Fruit fly (Drosophila melanogaster) whole organism, embryonic: ENCODE results near the gene CG8149.
A peak's percentile ranks its signal among the peaks of the same experiment; 100 is the strongest.

Experiments used
- ATbp ChIP-seq: fragments of 200-800 bp; sonication (Bioruptor generic); optimal IDR thresholded peaks from 2 replicates; lab custom pipeline; 2017; ENCODE audit warnings: missing biosample characterization, mild to moderate bottlenecking, missing genetic modification characterization, missing genetic modification reagents
- B-H1 ChIP-seq: fragments of 200-800 bp; sonication (Bioruptor generic); IDR thresholded peaks from 3 replicates; pipeline ENCODE4 v1.3.6; 2022; ENCODE audit warnings: missing biosample characterization, missing genetic modification characterization
- BtbVII ChIP-seq: fragments of 200-800 bp; sonication (Bioruptor generic); optimal IDR thresholded peaks from 3 replicates; lab custom pipeline; 2017; ENCODE audit warnings: missing biosample characterization, mild to moderate bottlenecking, missing genetic modification characterization
- C15 ChIP-seq: fragments of 200-800 bp; sonication (Bioruptor generic); IDR thresholded peaks from 3 replicates; pipeline ENCODE4 v1.3.6; 2022; ENCODE audit warnings: missing biosample characterization, missing genetic modification characterization
- CG10321 ChIP-seq: fragments of 200-800 bp; sonication (Bioruptor generic); IDR thresholded peaks from 2 replicates; pipeline ENCODE4 v1.3.6; 2022; ENCODE audit warnings: missing biosample characterization, missing genetic modification characterization
- CG10654 ChIP-seq: fragments of 200-800 bp; sonication (Bioruptor generic); optimal IDR thresholded peaks from 2 replicates; lab custom pipeline; 2016; ENCODE audit warnings: missing biosample characterization, missing genetic modification characterization
- CG11723 ChIP-seq: fragments of 200-800 bp; sonication (Bioruptor generic); optimal IDR thresholded peaks from 2 replicates; lab custom pipeline; 2017; ENCODE audit warnings: missing biosample characterization, mild to moderate bottlenecking, missing genetic modification characterization
- CG16779 ChIP-seq: fragments of 200-800 bp; sonication (Bioruptor generic); IDR thresholded peaks from 2 replicates; pipeline ENCODE4 v1.3.6; 2022; ENCODE audit warnings: missing biosample characterization, missing genetic modification characterization
- CG1792 ChIP-seq: fragments of 200-800 bp; sonication (Bioruptor generic); optimal IDR thresholded peaks from 2 replicates; lab custom pipeline; 2016; ENCODE audit warnings: missing biosample characterization, missing genetic modification characterization
- CG18599 ChIP-seq: fragments of 200-800 bp; sonication (Bioruptor generic); optimal IDR thresholded peaks from 3 replicates; lab custom pipeline; 2017; ENCODE audit warnings: missing biosample characterization, missing genetic modification characterization, mild to moderate bottlenecking, moderate library complexity, missing genetic modification reagents
- CG18619 ChIP-seq: fragments of 200-800 bp; sonication (Bioruptor generic); optimal IDR thresholded peaks from 3 replicates; lab custom pipeline; 2017; ENCODE audit warnings: missing biosample characterization, mild to moderate bottlenecking, missing genetic modification characterization
- CG3065 ChIP-seq: fragments of 200-800 bp; sonication (Bioruptor generic); optimal IDR thresholded peaks from 2 replicates; lab custom pipeline; 2016; ENCODE audit warnings: missing biosample characterization, missing genetic modification characterization
- CG32767 ChIP-seq: fragments of 200-800 bp; sonication (Bioruptor generic); IDR thresholded peaks from 2 replicates; pipeline ENCODE4 v1.3.6; 2022; ENCODE audit warnings: missing biosample characterization, missing genetic modification characterization
- CG33213 ChIP-seq: fragments of 200-800 bp; sonication (Bioruptor generic); optimal IDR thresholded peaks from 3 replicates; lab custom pipeline; 2016; ENCODE audit warnings: missing biosample characterization, missing genetic modification characterization
- CG42726 ChIP-seq: fragments of 200-800 bp; sonication (Bioruptor generic); IDR thresholded peaks from 2 replicates; pipeline ENCODE4 v1.3.6; 2022; ENCODE audit warnings: missing biosample characterization, missing genetic modification characterization; ENCODE audit not compliant: partially characterized antibody
- CG4730 ChIP-seq: fragments of 200-800 bp; sonication (Bioruptor generic); IDR thresholded peaks from 2 replicates; pipeline ENCODE4 v1.3.6; 2022; ENCODE audit warnings: missing biosample characterization, missing genetic modification characterization
- CG6689 ChIP-seq: fragments of 200-800 bp; sonication (Bioruptor generic); IDR thresholded peaks from 2 replicates; pipeline ENCODE4 v1.3.6; 2022; ENCODE audit warnings: missing biosample characterization, missing genetic modification characterization
- CG7271 ChIP-seq: fragments of 200-800 bp; sonication (Bioruptor generic); optimal IDR thresholded peaks from 2 replicates; lab custom pipeline; 2018; ENCODE audit warnings: missing biosample characterization, mild to moderate bottlenecking, missing genetic modification characterization, moderate library complexity
- CG7556 ChIP-seq: fragments of 200-800 bp; sonication (Bioruptor generic); optimal IDR thresholded peaks from 2 replicates; lab custom pipeline; 2017; ENCODE audit warnings: missing biosample characterization, mild to moderate bottlenecking, missing genetic modification characterization
- CG7786 ChIP-seq: fragments of 200-800 bp; sonication (Bioruptor generic); optimal IDR thresholded peaks from 2 replicates; lab custom pipeline; 2016; ENCODE audit warnings: missing biosample characterization, missing genetic modification characterization
- CG8290 ChIP-seq, 3 experiments: fragments of 200-800 bp; sonication (Bioruptor generic); optimal IDR thresholded peaks; 2 replicates each; lab custom pipeline; 2016 to 2019; ENCODE audit warnings: missing biosample characterization in 3 of 3, missing genetic modification characterization in 3 of 3, mild to moderate bottlenecking in 2 of 3, moderate library complexity in 1 of 3
- CG9727 ChIP-seq: fragments of 200-800 bp; sonication (Bioruptor generic); optimal IDR thresholded peaks from 3 replicates; lab custom pipeline; 2017; ENCODE audit warnings: missing biosample characterization, mild to moderate bottlenecking, missing genetic modification characterization
- Camta ChIP-seq: fragments of 200-800 bp; sonication (Bioruptor generic); optimal IDR thresholded peaks from 2 replicates; lab custom pipeline; 2016; ENCODE audit warnings: missing biosample characterization, missing genetic modification characterization
- Dfd ChIP-seq, 2 experiments: fragments of >200 bp; optimal IDR thresholded peaks; 2 replicates each; lab custom pipeline; 2017; ENCODE audit warnings: missing biosample characterization in 2 of 2, missing genetic modification characterization in 2 of 2
- Dll ChIP-seq: fragments of 200-800 bp; sonication (Bioruptor generic); IDR thresholded peaks from 4 replicates; pipeline ENCODE4 v1.3.6; 2022; ENCODE audit warnings: missing biosample characterization, missing genetic modification characterization; ENCODE audit not compliant: partially characterized antibody
- Doc3 ChIP-seq: fragments of 200-800 bp; sonication (Bioruptor generic); IDR thresholded peaks from 3 replicates; pipeline ENCODE4 v1.3.6; 2022; ENCODE audit warnings: missing biosample characterization, missing genetic modification characterization; ENCODE audit not compliant: partially characterized antibody
- Dref ChIP-seq: fragments of 200-800 bp; sonication (Bioruptor generic); IDR thresholded peaks from 2 replicates; pipeline ENCODE4 v1.3.6; 2022; ENCODE audit warnings: missing biosample characterization, missing genetic modification characterization
- GATAe ChIP-seq: fragments of 200-800 bp; sonication (Bioruptor generic); conservative IDR thresholded peaks from 2 replicates; pipeline ENCODE4 v1.3.6; 2022; ENCODE audit warnings: missing biosample characterization, missing genetic modification characterization
- Gsc ChIP-seq: fragments of 200-800 bp; sonication (Bioruptor generic); IDR thresholded peaks from 2 replicates; pipeline ENCODE4 v1.3.6; 2022; ENCODE audit warnings: missing biosample characterization, missing genetic modification characterization
- H15 ChIP-seq: fragments of 200-800 bp; sonication (Bioruptor generic); IDR thresholded peaks from 3 replicates; pipeline ENCODE4 v1.3.6; 2022; ENCODE audit warnings: missing biosample characterization, missing genetic modification characterization
- Hr51 ChIP-seq, 2 experiments: fragments of 200-800 bp; sonication (Bioruptor generic); optimal IDR thresholded peaks; 2 replicates in 1 of 2; 3 replicates in 1 of 2; lab custom pipeline; 2016 to 2018; ENCODE audit warnings: missing biosample characterization in 2 of 2, missing genetic modification characterization in 2 of 2, mild to moderate bottlenecking in 1 of 2, moderate library complexity in 1 of 2
- Hr78 ChIP-seq, 2 experiments: fragments of 200-800 bp in 1 of 2; fragments of >200 bp in 1 of 2; sonication (Bioruptor generic) in 1 of 2; optimal IDR thresholded peaks; 2 replicates each; lab custom pipeline; 2017 to 2019; ENCODE audit warnings: missing biosample characterization in 2 of 2, missing genetic modification characterization in 2 of 2, mild to moderate bottlenecking in 1 of 2, moderate library complexity in 1 of 2
- Oli ChIP-seq: fragments of 200-800 bp; sonication (Bioruptor generic); optimal IDR thresholded peaks from 2 replicates; lab custom pipeline; 2018; ENCODE audit warnings: missing biosample characterization, mild to moderate bottlenecking, missing genetic modification characterization, moderate library complexity
- Poxn ChIP-seq: fragments of 200-800 bp; sonication (Bioruptor generic); IDR thresholded peaks from 2 replicates; pipeline ENCODE4 v1.3.6; 2022; ENCODE audit warnings: missing biosample characterization, missing genetic modification characterization
- Xbp1 ChIP-seq: fragments of 200-800 bp; sonication (Bioruptor generic); optimal IDR thresholded peaks from 3 replicates; lab custom pipeline; 2016; ENCODE audit warnings: missing biosample characterization, mild to moderate bottlenecking, missing genetic modification characterization
- bowl ChIP-seq: fragments of 200-800 bp; sonication (Bioruptor generic); IDR thresholded peaks from 2 replicates; pipeline ENCODE4 v1.3.6; 2022; ENCODE audit warnings: missing biosample characterization, missing genetic modification characterization
- btn ChIP-seq: fragments of 200-800 bp; sonication (Bioruptor generic); optimal IDR thresholded peaks from 2 replicates; lab custom pipeline; 2016; ENCODE audit warnings: missing biosample characterization, missing genetic modification characterization
- chm ChIP-seq: fragments of 200-800 bp; sonication (Bioruptor generic); IDR thresholded peaks from 2 replicates; pipeline ENCODE4 v1.3.6; 2022; ENCODE audit warnings: missing biosample characterization, missing genetic modification characterization
- dm ChIP-seq: fragments of 200-800 bp; sonication (Bioruptor generic); optimal IDR thresholded peaks from 3 replicates; lab custom pipeline; 2016; ENCODE audit warnings: missing biosample characterization, missing genetic modification characterization
- eve ChIP-seq, 2 experiments: fragments of >200 bp; optimal IDR thresholded peaks; 2 replicates each; lab custom pipeline; 2017; ENCODE audit warnings: missing biosample characterization in 2 of 2, missing genetic modification characterization in 2 of 2
- jing ChIP-seq: fragments of 200-800 bp; sonication (Bioruptor generic); optimal IDR thresholded peaks from 2 replicates; lab custom pipeline; 2018; ENCODE audit warnings: missing biosample characterization, mild to moderate bottlenecking, missing genetic modification characterization
- mam ChIP-seq: fragments of 200-800 bp; sonication (Bioruptor generic); optimal IDR thresholded peaks from 3 replicates; lab custom pipeline; 2016; ENCODE audit warnings: missing biosample characterization, missing genetic modification characterization
- nom ChIP-seq: fragments of 200-800 bp; sonication (Bioruptor generic); optimal IDR thresholded peaks from 2 replicates; lab custom pipeline; 2017; ENCODE audit warnings: missing biosample characterization, missing genetic modification characterization, mild to moderate bottlenecking, moderate library complexity, missing genetic modification reagents
- odd ChIP-seq: fragments of 200-800 bp; sonication (Bioruptor generic); optimal IDR thresholded peaks from 2 replicates; lab custom pipeline; 2017; ENCODE audit warnings: missing biosample characterization, mild to moderate bottlenecking, missing genetic modification characterization
- pnt ChIP-seq: fragments of 200-800 bp; sonication (Bioruptor generic); optimal IDR thresholded peaks from 3 replicates; lab custom pipeline; 2016; ENCODE audit warnings: missing biosample characterization, missing genetic modification characterization
- ro ChIP-seq: fragments of 200-800 bp; sonication (Bioruptor generic); IDR thresholded peaks from 2 replicates; pipeline ENCODE4 v1.3.6; 2022; ENCODE audit warnings: missing biosample characterization, missing genetic modification characterization
- toy ChIP-seq: fragments of 200-800 bp; sonication (Bioruptor generic); IDR thresholded peaks from 2 replicates; pipeline ENCODE4 v1.3.6; 2022; ENCODE audit warnings: missing biosample characterization, missing genetic modification characterization
- zfh2 ChIP-seq: fragments of 200-800 bp; sonication (Bioruptor generic); optimal IDR thresholded peaks from 2 replicates; lab custom pipeline; 2016; ENCODE audit warnings: missing biosample characterization, missing genetic modification characterization

CG8149 gene

DNA sequence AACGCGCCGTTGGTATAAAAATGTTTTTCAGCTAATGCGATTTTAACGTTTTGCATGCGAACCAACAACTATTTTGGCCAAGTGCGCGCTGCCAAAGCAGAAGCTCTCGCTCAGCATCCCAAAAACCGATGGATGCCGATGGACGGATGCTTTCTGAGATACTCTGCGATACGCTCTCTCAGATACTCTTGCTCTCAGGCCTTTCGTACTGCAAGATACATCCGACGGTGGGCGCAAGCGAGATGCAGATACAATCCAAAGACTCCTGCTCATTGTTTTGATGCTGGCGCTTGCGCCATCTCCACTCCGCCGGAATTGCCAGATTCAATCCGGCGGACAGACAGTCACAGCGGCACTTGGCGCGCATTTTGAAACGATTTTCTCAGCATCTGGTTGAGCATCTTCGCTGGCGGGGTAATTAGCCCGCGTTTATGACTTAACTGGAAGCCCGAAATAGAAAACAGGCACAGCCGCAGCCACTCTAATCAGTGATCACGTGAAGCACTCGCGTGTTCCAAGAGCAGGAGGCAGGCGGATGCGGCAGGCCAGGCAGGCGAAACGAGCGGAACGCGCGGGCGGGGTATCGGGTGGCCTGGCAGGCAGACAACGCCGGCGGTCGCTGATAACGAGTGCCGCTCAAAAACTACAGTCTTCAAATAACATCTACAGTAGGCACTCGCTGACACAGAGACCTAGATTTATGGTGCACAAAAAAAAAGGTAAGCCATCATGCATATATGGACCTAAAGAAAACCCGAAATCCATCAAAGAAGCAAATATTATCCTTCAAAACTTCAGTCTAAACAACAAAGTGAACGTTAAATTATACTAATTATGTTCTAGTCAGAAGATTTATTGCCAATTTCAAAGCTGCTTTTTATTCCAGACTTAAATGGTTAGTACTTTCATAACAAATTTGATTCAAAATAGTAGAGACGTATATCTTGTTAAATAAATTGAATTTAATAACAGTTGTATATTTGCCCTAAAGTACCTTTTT lies 10.5 kb upstream of the CG8149 start, which contains the start of gene CG16779 (continued):
- TF ChIP-seq CG7271 (tag; lab: Kevin White, UChicago) (no peak), jing (GFP tag; lab: Kevin White, UChicago) (peak; percentile 3), CG7786 (GFP tag; lab: Kevin White, UChicago) (no peak), CG16779 (GFP tag; lab: Robert Waterston, UW) (0 out of 2 replicates have a peak, but pooled peaks have one; percentile 24), Oli (tag; lab: Kevin White, UChicago) (peak; percentile 67), C15 (no peak), nom (no peak), CG4730 (GFP tag; lab: Robert Waterston, UW) (no peak), CG11723 (GFP tag; lab: Kevin White, UChicago) (peak; percentile 17), CG18599 (peak; percentile 32), CG10654 (GFP tag; lab: Kevin White, UChicago) (no peak), GATAe (no peak), zfh2 (GFP tag; lab: Kevin White, UChicago) (no peak), odd (GFP tag; lab: Kevin White, UChicago) (peak; percentile 11), CG18619 (GFP tag; lab: Kevin White, UChicago) (peak; percentile 19), BtbVII (GFP tag; lab: Kevin White, UChicago) (no peak), chm (GFP tag; lab: Robert Waterston, UW) (peak; percentile 10; the same call in 1 of the 2 replicates), Dref (GFP tag; lab: Robert Waterston, UW) (0 out of 2 replicates have a peak, but pooled peaks have one; percentile 17), CG7556 (GFP tag; lab: Kevin White, UChicago) (peak; percentile 67), dm (GFP tag; lab: Kevin White, UChicago) (no peak), CG32767 (GFP tag; lab: Robert Waterston, UW) (0 out of 2 replicates have a peak, but pooled peaks have one; percentile 17), Doc3 (GFP tag; lab: Robert Waterston, UW) (no peak), Gsc (no peak), B-H1 (no peak), CG10321 (peak; percentile 87), Dll (no peak; the same call in 3 of the 4 replicates), CG1792 (GFP tag; lab: Kevin White, UChicago) (no peak), H15 (GFP tag; lab: Robert Waterston, UW) (no peak), btn (no peak), CG6689 (GFP tag; lab: Robert Waterston, UW) (0 out of 2 replicates have a peak, but pooled peaks have one; percentile 25), Dfd (GFP tag; optimal IDR thresholded peaks at IDR 0.05; lab: Kevin White, UChicago) (no peak), CG8290 (GFP tag; optimal IDR thresholded peaks at IDR 0.05; lab: Kevin White, UChicago) (no peak), CG8290 (tag; optimal IDR thresholded peaks at IDR 0.05; lab: Kevin White, UChicago) (no peak), toy (GFP tag; lab: Robert Waterston, UW) (no peak), Hr78 (GFP tag; optimal IDR thresholded peaks at IDR 0.05; lab: Kevin White, UChicago) (peak in 1 of 2 experiments; percentile 74), bowl (GFP tag; lab: Robert Waterston, UW) (no peak), Poxn (no peak), ATbp (no peak), CG42726 (no peak), mam (GFP tag; lab: Kevin White, UChicago) (peak; percentile 16), Xbp1 (GFP tag; lab: Kevin White, UChicago) (peak; percentile 24), Hr51 (GFP tag; optimal IDR thresholded peaks at IDR 0.05; lab: Kevin White, UChicago) (peak in 1 of 2 experiments; percentile 60), pnt (GFP tag; lab: Kevin White, UChicago) (peak; percentile 9), CG33213 (GFP tag; lab: Kevin White, UChicago) (no peak), Camta (GFP tag; lab: Kevin White, UChicago) (no peak), CG3065 (GFP tag; lab: Kevin White, UChicago) (no peak), CG9727 (GFP tag; lab: Kevin White, UChicago) (peak; percentile 65), eve (GFP tag; optimal IDR thresholded peaks at IDR 0.05; lab: Kevin White, UChicago) (no peak), ro (GFP tag; lab: Robert Waterston, UW) (no peak)
